Fruit fly (Drosophila melanogaster) whole organism, prepupa: Measurements from ENCODE around the gene CG31358.

Experiments used
- Blimp-1 ChIP-seq: fragments of 200-800 bp; sonication (Bioruptor generic); optimal IDR thresholded peaks from 3 replicates; lab custom pipeline; 2017; ENCODE audit warnings: missing biosample characterization, missing genetic modification characterization, mild to moderate bottlenecking, moderate library complexity, missing genetic modification reagents
- CG10631 ChIP-seq: fragments of 200-800 bp; sonication (Bioruptor generic); optimal IDR thresholded peaks from 2 replicates; lab custom pipeline; 2016; ENCODE audit warnings: missing biosample characterization, missing genetic modification characterization
- CG10669 ChIP-seq: fragments of 200-800 bp; sonication (Bioruptor generic); optimal IDR thresholded peaks from 3 replicates; lab custom pipeline; 2018; ENCODE audit warnings: missing biosample characterization, mild to moderate bottlenecking, missing genetic modification characterization, moderate library complexity
- CG11294 ChIP-seq: fragments of 200-800 bp; sonication (Bioruptor generic); IDR thresholded peaks from 2 replicates; pipeline ENCODE4 v1.3.6; 2022; ENCODE audit warnings: missing biosample characterization, missing genetic modification characterization
- CG11902 ChIP-seq: fragments of 200-800 bp; sonication (Bioruptor generic); optimal IDR thresholded peaks from 3 replicates; lab custom pipeline; 2016; ENCODE audit warnings: missing biosample characterization, missing genetic modification characterization
- CG15336 ChIP-seq: fragments of 200-800 bp; sonication (Bioruptor generic); IDR thresholded peaks from 2 replicates; pipeline ENCODE4 v1.3.6; 2022; ENCODE audit warnings: missing biosample characterization, missing genetic modification characterization
- CG1621 ChIP-seq: fragments of 200-800 bp; sonication (Bioruptor generic); optimal IDR thresholded peaks from 3 replicates; lab custom pipeline; 2018; ENCODE audit warnings: missing biosample characterization, mild to moderate bottlenecking, missing genetic modification characterization
- CG16779 ChIP-seq: fragments of 200-800 bp; sonication (Bioruptor generic); optimal IDR thresholded peaks from 3 replicates; lab custom pipeline; 2017; ENCODE audit warnings: missing biosample characterization, mild to moderate bottlenecking, missing genetic modification characterization
- CG3032 ChIP-seq: fragments of 200-800 bp; optimal IDR thresholded peaks from 2 replicates; lab custom pipeline; 2019; ENCODE audit warnings: missing biosample characterization, mild to moderate bottlenecking, missing genetic modification characterization, moderate library complexity
- CG31627 ChIP-seq: fragments of 200-800 bp; sonication (Bioruptor generic); optimal IDR thresholded peaks from 3 replicates; lab custom pipeline; 2016; ENCODE audit warnings: missing biosample characterization, missing genetic modification characterization
- CG34406 ChIP-seq: fragments of 200-800 bp; sonication (Bioruptor generic); optimal IDR thresholded peaks from 3 replicates; lab custom pipeline; 2016; ENCODE audit warnings: missing biosample characterization, missing genetic modification characterization
- CG3919 ChIP-seq: fragments of 200-800 bp; sonication (Bioruptor generic); optimal IDR thresholded peaks from 3 replicates; lab custom pipeline; 2016; ENCODE audit warnings: missing biosample characterization, missing genetic modification characterization
- CG4318 ChIP-seq: fragments of 200-800 bp; sonication (Bioruptor generic); optimal IDR thresholded peaks from 3 replicates; lab custom pipeline; 2017; ENCODE audit warnings: missing biosample characterization, mild to moderate bottlenecking, missing genetic modification characterization
- CG6163 ChIP-seq: fragments of 200-800 bp; sonication (Bioruptor generic); IDR thresholded peaks from 3 replicates; pipeline ENCODE4 v1.3.6; 2022; ENCODE audit warnings: missing biosample characterization, missing genetic modification characterization
- CG6276 ChIP-seq: fragments of 200-800 bp; sonication (Bioruptor generic); optimal IDR thresholded peaks from 2 replicates; lab custom pipeline; 2017; ENCODE audit warnings: missing biosample characterization, mild to moderate bottlenecking, missing genetic modification characterization
- CG6792 ChIP-seq: fragments of 200-800 bp; sonication (Bioruptor generic); optimal IDR thresholded peaks from 3 replicates; lab custom pipeline; 2016; ENCODE audit warnings: missing biosample characterization, missing genetic modification characterization
- CG6808 ChIP-seq: fragments of 200-800 bp; sonication (Bioruptor generic); optimal IDR thresholded peaks from 3 replicates; lab custom pipeline; 2017; ENCODE audit warnings: missing biosample characterization, missing genetic modification characterization, mild to moderate bottlenecking, moderate library complexity, missing genetic modification reagents
- CG6854 ChIP-seq: fragments of 200-800 bp; sonication (Bioruptor generic); optimal IDR thresholded peaks from 2 replicates; lab custom pipeline; 2017; ENCODE audit warnings: missing biosample characterization, mild to moderate bottlenecking, missing genetic modification characterization
- CG8632 ChIP-seq: fragments of 200-800 bp; sonication (Bioruptor generic); optimal IDR thresholded peaks from 3 replicates; lab custom pipeline; 2016; ENCODE audit warnings: missing biosample characterization, missing genetic modification characterization
- Eip78C ChIP-seq: fragments of 200-800 bp; sonication (Bioruptor generic); peaks from one replicate; lab custom pipeline; 2016; ENCODE audit warnings: missing biosample characterization, missing genetic modification characterization
- Eip93F ChIP-seq: fragments of 200-800 bp; sonication (Bioruptor generic); optimal IDR thresholded peaks from 2 replicates; lab custom pipeline; 2016; ENCODE audit warnings: missing biosample characterization, mild to moderate bottlenecking, missing genetic modification characterization
- Ets21C ChIP-seq: fragments of 200-800 bp; sonication (Bioruptor generic); optimal IDR thresholded peaks from 3 replicates; lab custom pipeline; 2016; ENCODE audit warnings: missing biosample characterization, missing genetic modification characterization
- Gug ChIP-seq: fragments of 200-800 bp; sonication (Bioruptor generic); IDR thresholded peaks from 2 replicates; pipeline ENCODE4 v1.3.6; 2022; ENCODE audit warnings: missing biosample characterization, missing genetic modification characterization
- Hr39 ChIP-seq: fragments of 200-800 bp; sonication (Bioruptor generic); optimal IDR thresholded peaks from 2 replicates; lab custom pipeline; 2016; ENCODE audit warnings: missing biosample characterization, missing genetic modification characterization
- Hr4 ChIP-seq: fragments of 200-800 bp; sonication (Bioruptor generic); optimal IDR thresholded peaks from 3 replicates; lab custom pipeline; 2016; ENCODE audit warnings: missing biosample characterization, missing genetic modification characterization
- Lpt ChIP-seq: fragments of 200-800 bp; sonication (Bioruptor generic); optimal IDR thresholded peaks from 3 replicates; lab custom pipeline; 2016; ENCODE audit warnings: missing biosample characterization, missing genetic modification characterization
- Met ChIP-seq: fragments of 200-800 bp; sonication (Bioruptor generic); optimal IDR thresholded peaks from 3 replicates; lab custom pipeline; 2016; ENCODE audit warnings: missing biosample characterization, missing genetic modification characterization
- Smox ChIP-seq: fragments of 200-800 bp; sonication (Bioruptor generic); optimal IDR thresholded peaks from 3 replicates; lab custom pipeline; 2016; ENCODE audit warnings: missing biosample characterization, missing genetic modification characterization
- Sox14 ChIP-seq: fragments of 200-800 bp; sonication (Bioruptor generic); optimal IDR thresholded peaks from 3 replicates; lab custom pipeline; 2016; ENCODE audit warnings: missing biosample characterization, missing genetic modification characterization
- Sox15 ChIP-seq: fragments of 200-800 bp; sonication (Bioruptor generic); optimal IDR thresholded peaks from 3 replicates; lab custom pipeline; 2016; ENCODE audit warnings: missing biosample characterization, missing genetic modification characterization
- achi ChIP-seq: fragments of 200-800 bp; sonication (Bioruptor generic); optimal IDR thresholded peaks from 3 replicates; lab custom pipeline; 2016; ENCODE audit warnings: missing biosample characterization, missing genetic modification characterization
- acj6 ChIP-seq: fragments of 200-800 bp; sonication (Bioruptor generic); optimal IDR thresholded peaks from 3 replicates; lab custom pipeline; 2016; ENCODE audit warnings: missing biosample characterization, missing genetic modification characterization
- cyc ChIP-seq: fragments of 200-800 bp; sonication (Bioruptor generic); optimal IDR thresholded peaks from 3 replicates; lab custom pipeline; 2016; ENCODE audit warnings: missing biosample characterization, missing genetic modification characterization
- dac ChIP-seq: fragments of 200-800 bp; sonication (Bioruptor generic); optimal IDR thresholded peaks from 2 replicates; lab custom pipeline; 2017; ENCODE audit warnings: missing biosample characterization, mild to moderate bottlenecking, missing genetic modification characterization
- dsx ChIP-seq: fragments of 200-800 bp; optimal IDR thresholded peaks from 3 replicates; lab custom pipeline; 2019; ENCODE audit warnings: missing biosample characterization, mild to moderate bottlenecking, missing genetic modification characterization, moderate library complexity; ENCODE audit not compliant: poor library complexity, severe bottlenecking
- eg ChIP-seq: fragments of 200-800 bp; sonication (Bioruptor generic); IDR thresholded peaks from 3 replicates; pipeline ENCODE4 v1.3.6; 2022; ENCODE audit warnings: missing biosample characterization, missing genetic modification characterization
- esn ChIP-seq: fragments of 200-800 bp; sonication (Bioruptor generic); optimal IDR thresholded peaks from 2 replicates; lab custom pipeline; 2016; ENCODE audit warnings: missing biosample characterization, mild to moderate bottlenecking, missing genetic modification characterization, moderate library complexity
- fd59A ChIP-seq: fragments of 200-800 bp; sonication (Bioruptor generic); optimal IDR thresholded peaks from 2 replicates; lab custom pipeline; 2017; ENCODE audit warnings: missing biosample characterization, mild to moderate bottlenecking, missing genetic modification characterization, missing genetic modification reagents
- fd85E ChIP-seq: fragments of 200-800 bp; sonication (Bioruptor generic); optimal IDR thresholded peaks from 3 replicates; lab custom pipeline; 2016; ENCODE audit warnings: missing biosample characterization, missing genetic modification characterization
- fkh ChIP-seq: fragments of 200-800 bp; sonication (Bioruptor generic); optimal IDR thresholded peaks from 3 replicates; lab custom pipeline; 2017; ENCODE audit warnings: missing biosample characterization, mild to moderate bottlenecking, missing genetic modification characterization, moderate library complexity
- net ChIP-seq: fragments of 200-800 bp; sonication (Bioruptor generic); optimal IDR thresholded peaks from 3 replicates; lab custom pipeline; 2016; ENCODE audit warnings: missing biosample characterization, missing genetic modification characterization
- salr ChIP-seq, 2 experiments: fragments of 200-800 bp; sonication (Bioruptor generic); optimal IDR thresholded peaks; 3 replicates each; lab custom pipeline; 2016 to 2018; ENCODE audit warnings: missing biosample characterization in 2 of 2, missing genetic modification characterization in 2 of 2, mild to moderate bottlenecking in 1 of 2
- spab ChIP-seq: fragments of 200-800 bp; sonication (Bioruptor generic); optimal IDR thresholded peaks from 2 replicates; lab custom pipeline; 2017; ENCODE audit warnings: missing biosample characterization, mild to moderate bottlenecking, missing genetic modification characterization, missing genetic modification reagents
- ss ChIP-seq, 2 experiments: fragments of 200-800 bp; sonication (Bioruptor generic); optimal IDR thresholded peaks; 2 replicates in 1 of 2; 3 replicates in 1 of 2; lab custom pipeline; 2017 to 2018; ENCODE audit warnings: mild to moderate bottlenecking in 2 of 2, missing biosample characterization in 2 of 2, missing genetic modification characterization in 2 of 2, moderate library complexity in 1 of 2
- topi ChIP-seq: fragments of 200-800 bp; sonication (Bioruptor generic); optimal IDR thresholded peaks from 3 replicates; lab custom pipeline; 2016; ENCODE audit warnings: missing biosample characterization, missing genetic modification characterization
- vri ChIP-seq: fragments of 200-800 bp; sonication (Bioruptor generic); optimal IDR thresholded peaks from 3 replicates; lab custom pipeline; 2016; ENCODE audit warnings: missing biosample characterization, mild to moderate bottlenecking, missing genetic modification characterization

The CG31358 gene

dm6 chr3R:12016828-12017280 is 14.7 kb downstream of the CG31358 start, which contains the start of the genes DCAF12 and Spt3 (continued):
- TF ChIP-seq CG4318 (GFP tag; lab: Kevin White, UChicago) (no peak), Blimp-1 (GFP tag; lab: Kevin White, UChicago) (no peak), Lpt (GFP tag; lab: Kevin White, UChicago) (no peak), fd85E (GFP tag; lab: Kevin White, UChicago) (no peak), CG8632 (no peak), CG31627 (GFP tag; lab: Kevin White, UChicago) (no peak), CG15336 (GFP tag; lab: Robert Waterston, UW) (no peak), salr (GFP tag; optimal IDR thresholded peaks at IDR 0.05; lab: Kevin White, UChicago) (no peak), vri (GFP tag; lab: Kevin White, UChicago) (no peak), CG11902 (GFP tag; lab: Kevin White, UChicago) (no peak), fd59A (GFP tag; lab: Kevin White, UChicago) (no peak), CG11294 (GFP tag; lab: Robert Waterston, UW) (no peak; the same call in 1 of the 2 replicates), CG6276 (GFP tag; lab: Kevin White, UChicago) (no peak), CG6854 (GFP tag; lab: Kevin White, UChicago) (no peak), Hr39 (GFP tag; lab: Kevin White, UChicago) (no peak), Met (GFP tag; lab: Kevin White, UChicago) (no peak), CG3032 (tag; lab: Kevin White, UChicago) (peak; percentile 69), esn (GFP tag; lab: Kevin White, UChicago) (peak; percentile 46), CG16779 (tag; lab: Kevin White, UChicago) (no peak), CG3919 (GFP tag; lab: Kevin White, UChicago) (no peak), dsx (peak; percentile 69), net (GFP tag; lab: Kevin White, UChicago) (no peak), CG6163 (GFP tag; lab: Robert Waterston, UW) (no peak), CG34406 (GFP tag; lab: Kevin White, UChicago) (peak; percentile 62), Hr4 (no peak), CG6792 (GFP tag; lab: Kevin White, UChicago) (no peak), cyc (no peak), acj6 (no peak), fkh (GFP tag; lab: Kevin White, UChicago) (peak; percentile 93), CG1621 (peak; percentile 94), ss (GFP tag; optimal IDR thresholded peaks at IDR 0.05; lab: Kevin White, UChicago) (no peak), Gug (GFP tag; lab: Robert Waterston, UW) (0 out of 2 replicates have a peak, but pooled peaks have one; percentile 23), Eip93F (GFP tag; lab: Kevin White, UChicago) (no peak)

- peak; percentile 75 for TF ChIP-seq Sox14 (GFP tag; lab: Kevin White, UChicago)
- TF ChIP-seq CG11294 (GFP tag; lab: Robert Waterston, UW): peak; percentile 35; the same call in 1 of the 2 replicates
- TF ChIP-seq CG6808 (GFP tag; lab: Kevin White, UChicago): peak; percentile 37
- TF ChIP-seq CG4318 (GFP tag; lab: Kevin White, UChicago): no peak
- TF ChIP-seq CG16779 (tag; lab: Kevin White, UChicago): no peak
- peak; percentile 38 for TF ChIP-seq spab (GFP tag; lab: Kevin White, UChicago)
- TF ChIP-seq CG11902 (GFP tag; lab: Kevin White, UChicago): peak; percentile 84
- TF ChIP-seq vri (GFP tag; lab: Kevin White, UChicago): no peak
- peak; percentile 82 for TF ChIP-seq Ets21C (GFP tag; lab: Kevin White, UChicago)
- peak; percentile 67 for TF ChIP-seq CG6792 (GFP tag; lab: Kevin White, UChicago)
- no peak for TF ChIP-seq dsx
- TF ChIP-seq CG6854 (GFP tag; lab: Kevin White, UChicago): no peak
- TF ChIP-seq Eip78C (GFP tag; lab: Kevin White, UChicago): no peak
- peak; percentile 88 for TF ChIP-seq Sox15 (GFP tag; lab: Kevin White, UChicago)
- TF ChIP-seq achi (GFP tag; lab: Kevin White, UChicago): peak; percentile 77
- peak; percentile 87 for TF ChIP-seq cyc
- peak; percentile 61 for TF ChIP-seq CG10669
- TF ChIP-seq Smox (GFP tag; lab: Kevin White, UChicago): peak; percentile 83
- TF ChIP-seq Blimp-1 (GFP tag; lab: Kevin White, UChicago): peak; percentile 6
- peak; percentile 49 for TF ChIP-seq net (GFP tag; lab: Kevin White, UChicago)
- TF ChIP-seq CG1621: no peak
- peak; percentile 80 for TF ChIP-seq topi (GFP tag; lab: Kevin White, UChicago)
- TF ChIP-seq fkh (GFP tag; lab: Kevin White, UChicago): peak; percentile 55
- TF ChIP-seq eg (GFP tag; lab: Robert Waterston, UW): peak; percentile 73
- TF ChIP-seq CG10631 (GFP tag; lab: Kevin White, UChicago): peak; percentile 91
- TF ChIP-seq dac (GFP tag; lab: Kevin White, UChicago): peak; percentile 49
- no peak for TF ChIP-seq ss (GFP tag; optimal IDR thresholded peaks at IDR 0.05; lab: Kevin White, UChicago)
- peak; percentile 87 for TF ChIP-seq CG3032 (tag; lab: Kevin White, UChicago)
- peak; percentile 12 for TF ChIP-seq Eip93F (GFP tag; lab: Kevin White, UChicago)
- TF ChIP-seq CG34406 (GFP tag; lab: Kevin White, UChicago): peak; percentile 74
These were observed 21.2 kb downstream of the CG31358 start, which contains the start of the genes KLHL18 and GCC185 for dm6 chr3R:12010202-12010824. TSS of gene KLHL18 (minus strand) at chr3R:12010434. TSS of gene GCC185 (plus strand) at chr3R:12010772.
